Worm (Caenorhabditis elegans): ENCODE measurements around the gene cid-1.

cid-1 gene

ce11 chrIII:5160803-5161202 lies 12.9 kb upstream of the cid-1 start:
- TF ChIP-seq aha-1 (tag) (no peak), lsy-2 (tag; optimal IDR thresholded peaks at IDR 0.05) (no peak), ceh-28 (tag; optimal IDR thresholded peaks at IDR 0.05) (no peak), unc-62 (GFP tag; optimal IDR thresholded peaks at IDR 0.05 in 1 of 2) (peak in 1 of 2 experiments; percentile 91), unc-62 (tag; optimal IDR thresholded peaks at IDR 0.05) (no peak), dmd-6 (GFP tag; IDR thresholded peaks at IDR 0.05) (no peak), F26F4.8 (GFP tag; conservative IDR thresholded peaks at IDR 0.05) (0 out of 2 replicates have a peak, but pooled peaks have one; percentile 12), ZK546.5 (tag; optimal IDR thresholded peaks at IDR 0.05) (no peak), dve-1 (tag; optimal IDR thresholded peaks at IDR 0.05; ENCODE audit: insufficient read depth) (no peak)

DNA sequence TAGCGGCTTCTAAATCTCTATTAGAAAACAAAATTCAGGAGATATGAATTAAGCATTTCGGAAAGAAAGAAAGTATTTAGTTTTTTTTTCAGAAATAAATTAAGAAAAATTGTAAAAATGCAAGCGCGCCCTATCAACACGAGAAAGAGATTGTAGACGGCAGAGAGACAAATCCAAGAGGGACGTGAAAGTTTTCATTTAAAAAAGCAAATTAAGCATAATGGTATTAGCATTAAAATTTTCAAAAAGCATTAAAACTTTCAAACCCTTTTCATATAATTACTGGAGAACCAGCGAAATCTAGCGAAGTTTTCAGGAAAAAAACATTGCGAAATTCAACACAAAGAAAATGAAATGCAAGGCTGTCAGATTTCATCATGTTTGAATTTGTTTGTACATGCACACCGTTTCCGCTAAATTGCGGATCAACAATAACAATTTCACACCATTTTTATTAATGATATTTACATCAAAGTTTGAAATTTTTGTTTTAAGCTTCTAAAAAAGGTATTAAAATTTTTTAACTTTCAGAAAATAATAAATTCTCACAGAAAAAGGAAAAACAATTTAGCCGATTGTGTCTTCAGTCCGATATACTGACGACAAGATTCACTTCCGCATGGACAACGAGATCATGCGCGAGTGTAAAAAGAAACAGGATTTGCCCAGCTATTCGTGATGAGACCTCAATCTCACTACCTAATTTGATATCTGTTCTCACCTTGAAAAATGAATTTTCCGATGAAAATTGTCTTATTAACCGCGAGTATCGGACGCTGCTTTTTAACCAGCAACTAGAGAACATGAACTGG lies 10.7 kb upstream of the cid-1 start, which contains the start of gene gars-1:
gars-1 (minus strand) TSS at position 808 of the 812 bp plus-strand sequence.
- TF ChIP-seq nhr-11 (tag; optimal IDR thresholded peaks at IDR 0.05) (no peak), lin-15B (tag; optimal IDR thresholded peaks at IDR 0.05) (no peak), daf-16 (GFP tag; optimal IDR thresholded peaks at IDR 0.05) (no peak), daf-16 (tag; optimal IDR thresholded peaks at IDR 0.05) (peak; percentile 14), zag-1 (tag; optimal IDR thresholded peaks at IDR 0.05) (no peak), fos-1 (tag; optimal IDR thresholded peaks at IDR 0.05) (no peak), F10B5.3 (tag; optimal IDR thresholded peaks at IDR 0.05) (no peak), daf-12 (tag; optimal IDR thresholded peaks at IDR 0.05) (no peak), php-3 (GFP tag; IDR thresholded peaks at IDR 0.05) (no peak), hlh-11 (tag; optimal IDR thresholded peaks at IDR 0.05) (no peak), nhr-111 (GFP tag; optimal IDR thresholded peaks at IDR 0.05) (no peak), zfp-2 (tag; optimal IDR thresholded peaks at IDR 0.05) (no peak), mep-1 (tag; optimal IDR thresholded peaks at IDR 0.05) (no peak), dmd-9 (GFP tag; IDR thresholded peaks at IDR 0.05) (no peak), Y105C5A.15 (GFP tag; IDR thresholded peaks at IDR 0.05) (no peak), ceh-20 (GFP tag; IDR thresholded peaks at IDR 0.05) (no peak), skn-1 (tag; optimal IDR thresholded peaks at IDR 0.05) (no peak), set-16 (GFP tag; IDR thresholded peaks at IDR 0.05) (no peak), ceh-44 (GFP tag; IDR thresholded peaks at IDR 0.05) (no peak), duxl-1 (tag; optimal IDR thresholded peaks at IDR 0.05; ENCODE audit: poor library complexity) (no peak), dpl-1 (GFP tag; optimal IDR thresholded peaks at IDR 0.05) (peak; percentile 11), gei-8 (GFP tag; optimal IDR thresholded peaks at IDR 0.05) (no peak), zfp-3 (GFP tag; conservative IDR thresholded peaks at IDR 0.05) (no peak), mxl-3 (GFP tag; optimal IDR thresholded peaks at IDR 0.05) (no peak), Y75B8A.6 (GFP tag; IDR thresholded peaks at IDR 0.05) (no peak), pqm-1 (tag; optimal IDR thresholded peaks at IDR 0.05) (no peak), lin-39 (tag; optimal IDR thresholded peaks at IDR 0.05) (no peak), nhr-48 (tag; optimal IDR thresholded peaks at IDR 0.05) (no peak), lin-38 (GFP tag; IDR thresholded peaks at IDR 0.05) (0 out of 2 replicates have a peak, but pooled peaks have one; percentile 12), hmg-1.1 (GFP tag; IDR thresholded peaks at IDR 0.05) (no peak), arid-1 (GFP tag; conservative IDR thresholded peaks at IDR 0.05) (no peak), nhr-76 (tag; optimal IDR thresholded peaks at IDR 0.05) (no peak), saeg-2 (GFP tag; IDR thresholded peaks at IDR 0.05) (no peak), pha-4 (GFP tag; IDR thresholded peaks at IDR 0.05) (no peak), pha-4 (tag; optimal IDR thresholded peaks at IDR 0.05) (no peak), jun-1 (tag; optimal IDR thresholded peaks at IDR 0.05) (no peak), ceh-32 (tag; optimal IDR thresholded peaks at IDR 0.05; ENCODE audit: poor library complexity) (no peak), nhr-25 (tag; optimal IDR thresholded peaks at IDR 0.05; ENCODE audit: borderline replicate concordance, insufficient read depth) (no peak), lin-1 (GFP tag; IDR thresholded peaks at IDR 0.05) (no peak), ctbp-1 (GFP tag; IDR thresholded peaks at IDR 0.05) (no peak), nhr-77 (tag; optimal IDR thresholded peaks at IDR 0.05) (peak; percentile 9)
